Worm (Caenorhabditis elegans): Measurements from ENCODE around the gene srbc-19.
A peak's percentile ranks its signal among the peaks of the same experiment; 100 is the strongest.
"Not testable (repeated sequence)": the region's sequence is repeated elsewhere in the genome, so short reads cannot be mapped to it uniquely, and the experiment has no call there.

The srbc-19 gene

DNA sequence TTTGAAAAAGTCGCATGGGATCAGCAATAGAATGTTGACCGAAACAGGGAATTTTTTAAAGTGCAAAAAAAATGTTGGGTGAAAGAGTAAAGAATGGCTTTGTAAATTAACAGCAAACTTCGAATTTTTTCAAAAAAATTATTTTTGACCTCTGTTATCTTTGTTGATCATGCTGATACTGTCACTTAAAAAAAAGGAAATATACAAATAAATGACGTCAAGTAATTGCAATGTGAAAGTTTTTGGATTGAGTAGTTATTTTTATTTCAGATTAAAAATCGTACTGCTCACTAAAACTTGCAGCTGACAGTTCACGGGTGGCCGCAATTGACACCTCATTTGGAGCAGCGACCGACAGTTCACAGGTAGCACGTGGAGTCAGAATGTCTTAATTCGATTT is 15.7 kb downstream of the srbc-19 start, which contains the start of gene C45H4.13:
Gene C45H4.13 (minus strand): TSS at position 101 of the 400 bp plus-strand sequence.
- TF ChIP-seq nhr-77 (tag; optimal IDR thresholded peaks at IDR 0.05): no peak
- TF ChIP-seq ama-1 (optimal IDR thresholded peaks at IDR 0.05): no peak
- no peak for TF ChIP-seq Y116A8C.19 (tag; optimal IDR thresholded peaks at IDR 0.05; ENCODE audit: borderline replicate concordance)
- TF ChIP-seq ceh-8 (GFP tag; optimal IDR thresholded peaks at IDR 0.05): no peak
- TF ChIP-seq lin-15B (tag; optimal IDR thresholded peaks at IDR 0.05): no peak
- no peak for TF ChIP-seq aly-2 (tag; optimal IDR thresholded peaks at IDR 0.05)
- no peak for TF ChIP-seq nhr-90 (tag; optimal IDR thresholded peaks at IDR 0.05; ENCODE audit: poor library complexity)
- no peak for TF ChIP-seq grh-1 (GFP tag; IDR thresholded peaks at IDR 0.05)
- TF ChIP-seq nhr-47 (tag; optimal IDR thresholded peaks at IDR 0.05): no peak
- TF ChIP-seq ces-1 (GFP tag; optimal IDR thresholded peaks at IDR 0.05): no peak
- no peak for TF ChIP-seq nhr-19 (GFP tag; conservative IDR thresholded peaks at IDR 0.05)
- no peak for TF ChIP-seq pag-3 (tag; optimal IDR thresholded peaks at IDR 0.05; ENCODE audit: borderline replicate concordance, insufficient read depth)
- no peak for TF ChIP-seq lin-14 (GFP tag; optimal IDR thresholded peaks at IDR 0.05)
- TF ChIP-seq dsc-1 (tag; optimal IDR thresholded peaks at IDR 0.05): no peak

DNA sequence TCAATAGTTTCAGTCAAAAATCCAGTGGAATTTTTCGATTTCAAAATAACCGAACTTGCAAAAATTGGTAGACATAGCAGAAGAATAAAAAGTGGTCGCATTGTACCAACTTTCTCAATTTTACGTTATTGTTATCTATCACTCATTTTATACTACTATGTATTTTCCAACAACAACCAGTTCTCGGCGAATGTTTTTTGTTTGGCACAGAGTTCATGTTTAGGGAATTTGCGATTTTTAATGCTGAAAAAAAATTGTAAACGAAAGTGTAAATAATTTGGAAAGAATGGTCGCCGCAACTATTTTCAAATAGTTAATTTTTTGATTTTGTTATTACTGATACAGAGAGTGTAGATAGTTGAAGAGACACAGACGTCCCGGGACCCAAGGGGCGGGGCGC is 17.1 kb downstream of the srbc-19 start, which contains the start of gene C45H4.21:
Gene C45H4.21 (minus strand): TSS at position 101 of the 400 bp plus-strand sequence.
- no peak for TF ChIP-seq efl-1 (optimal IDR thresholded peaks at IDR 0.05)
- peak in 1 of 2 experiments; percentile 39 for TF ChIP-seq efl-1 (GFP tag; optimal IDR thresholded peaks at IDR 0.05 in 1 of 2)
- TF ChIP-seq zag-1 (tag; optimal IDR thresholded peaks at IDR 0.05): no peak

DNA sequence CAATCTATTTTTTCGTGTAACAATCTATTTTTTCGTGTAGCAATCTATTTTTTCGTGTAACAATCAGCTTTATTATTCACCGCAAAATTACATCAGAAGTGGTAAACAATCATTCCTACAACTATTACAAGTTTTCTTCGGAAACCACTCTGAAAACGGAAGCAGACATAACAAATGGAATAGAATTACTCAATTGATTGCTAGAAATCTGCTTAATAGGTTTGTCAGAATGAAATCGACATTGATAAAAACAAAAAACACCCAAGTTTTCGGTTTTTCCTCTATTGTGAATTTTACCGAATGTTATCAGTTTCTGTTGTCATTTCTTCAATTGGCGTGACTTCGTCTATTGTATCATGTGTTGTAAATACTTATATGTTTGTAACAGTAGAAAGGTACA is 19.8 kb downstream of the srbc-19 start, which contains the start of gene srbc-20:
Gene srbc-20 (plus strand): TSS at position 301 of the 400 bp plus-strand sequence.
- TF ChIP-seq skn-1 (tag; optimal IDR thresholded peaks at IDR 0.05) (no peak), nhr-11 (tag; optimal IDR thresholded peaks at IDR 0.05) (no peak), elt-3 (tag; optimal IDR thresholded peaks at IDR 0.05) (peak in 1 of 6 experiments; percentile 3), egl-27 (tag; optimal IDR thresholded peaks at IDR 0.05) (no peak), ets-5 (GFP tag; IDR thresholded peaks at IDR 0.05) (no peak), mab-9 (GFP tag; IDR thresholded peaks at IDR 0.05) (no peak), nhr-71 (tag; optimal IDR thresholded peaks at IDR 0.05) (no peak), xbp-1 (tag; optimal IDR thresholded peaks at IDR 0.05) (no peak)

DNA sequence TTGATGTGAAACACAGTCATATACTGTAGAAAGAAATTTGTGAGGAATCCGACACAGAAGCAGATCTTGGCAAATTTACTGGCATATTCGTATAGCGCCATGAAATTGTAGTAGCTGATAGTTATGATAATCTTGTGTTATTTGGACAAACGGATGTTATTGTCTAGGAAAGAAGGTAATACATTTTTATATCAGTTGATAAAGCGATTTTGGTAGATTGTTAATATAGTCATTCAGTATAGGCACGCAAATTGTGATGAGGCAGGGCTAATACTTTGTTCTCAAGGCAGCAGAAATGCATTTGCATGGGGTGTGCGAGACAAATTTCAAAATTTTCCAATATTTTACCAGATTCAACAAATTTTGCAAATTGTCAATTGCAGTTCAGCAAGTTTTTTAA is 20.5 kb downstream of the srbc-19 start, which contains the start of gene str-52:
Gene str-52 (minus strand): TSS at position 101 of the 400 bp plus-strand sequence.
- no peak for TF ChIP-seq nhr-85 (tag)
- no peak for TF ChIP-seq ceh-82 (tag; optimal IDR thresholded peaks at IDR 0.05)
- no peak for TF ChIP-seq hlh-4 (tag; optimal IDR thresholded peaks at IDR 0.05)
- TF ChIP-seq efl-1 (optimal IDR thresholded peaks at IDR 0.05): no peak
- TF ChIP-seq efl-1 (GFP tag; optimal IDR thresholded peaks at IDR 0.05 in 1 of 2): peak in 1 of 2 experiments; percentile 28
- TF ChIP-seq nhr-76 (tag; optimal IDR thresholded peaks at IDR 0.05): no peak

DNA sequence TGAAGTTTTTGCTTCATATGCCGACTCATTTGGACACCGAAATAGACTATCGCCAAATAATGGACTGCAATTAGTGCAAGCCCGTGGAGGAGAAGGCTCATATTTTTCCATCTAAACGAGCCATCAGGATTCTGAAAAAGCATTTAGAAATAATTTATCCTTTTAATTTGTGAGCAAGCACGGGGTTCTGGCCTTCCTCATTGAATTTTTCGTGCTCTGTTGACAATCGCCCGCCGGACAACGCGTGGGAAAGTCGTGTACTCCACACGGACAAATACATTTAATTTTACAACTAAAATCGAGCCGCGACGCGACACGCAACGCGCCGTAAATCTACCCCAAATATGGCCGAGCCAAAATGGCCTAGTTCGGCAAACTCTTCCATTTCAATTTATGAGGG is 22.2 kb downstream of the srbc-19 start, which contains the start of gene F22F7.12:
Gene F22F7.12 (minus strand): TSS at position 101 of the 400 bp plus-strand sequence.
- TF ChIP-seq rnt-1 (tag; optimal IDR thresholded peaks at IDR 0.05); ceh-82 (tag; optimal IDR thresholded peaks at IDR 0.05); nhr-19 (GFP tag; conservative IDR thresholded peaks at IDR 0.05): not testable (repeated sequence)

DNA sequence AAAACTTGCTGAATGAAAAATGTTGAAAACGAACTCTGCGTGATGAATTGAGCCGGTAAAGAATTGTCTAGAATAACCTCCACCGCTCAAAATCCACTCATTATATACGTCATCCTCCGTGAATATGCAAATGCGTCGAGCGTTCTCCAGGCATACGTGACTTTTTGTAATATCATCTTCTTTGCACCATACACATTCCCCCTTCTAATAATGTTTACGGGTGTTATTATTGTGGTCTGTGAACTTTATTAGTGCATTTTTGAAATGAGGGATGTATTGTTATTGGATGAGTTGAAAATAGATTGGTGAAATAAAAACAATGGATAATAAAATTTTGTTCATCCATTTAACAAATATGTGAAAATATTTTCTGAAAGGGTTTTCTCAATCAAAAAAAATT is 26.7 kb downstream of the srbc-19 start, which contains the start of gene F22F7.7:
Gene F22F7.7 (minus strand): TSS at position 125 of the 400 bp plus-strand sequence.
- TF ChIP-seq pqm-1 (tag; optimal IDR thresholded peaks at IDR 0.05) (no peak), ztf-4 (tag; optimal IDR thresholded peaks at IDR 0.05) (no peak), aly-2 (tag; optimal IDR thresholded peaks at IDR 0.05) (no peak), sup-37 (GFP tag; optimal IDR thresholded peaks at IDR 0.05) (no peak), ztf-11 (tag; optimal IDR thresholded peaks at IDR 0.05) (no peak), nhr-12 (tag; optimal IDR thresholded peaks at IDR 0.05) (no peak), tbx-2 (tag; optimal IDR thresholded peaks at IDR 0.05) (no peak), pag-3 (tag; optimal IDR thresholded peaks at IDR 0.05; ENCODE audit: borderline replicate concordance, insufficient read depth) (no peak), blmp-1 (tag; optimal IDR thresholded peaks at IDR 0.05) (no peak), sptf-1 (tag; optimal IDR thresholded peaks at IDR 0.05) (no peak), skn-1 (tag; optimal IDR thresholded peaks at IDR 0.05) (no peak), elt-3 (tag; optimal IDR thresholded peaks at IDR 0.05) (no peak), unc-62 (GFP tag; optimal IDR thresholded peaks at IDR 0.05) (no peak), fos-1 (tag; optimal IDR thresholded peaks at IDR 0.05) (no peak), snpc-4 (tag; optimal IDR thresholded peaks at IDR 0.05) (no peak)

Data from whole organism, L1 larva.